Worm (Caenorhabditis elegans) whole organism, L2 larva: ENCODE results near the gene nep-15.
A peak's percentile ranks its signal among the peaks of the same experiment; 100 is the strongest.

Experiments used
- C34F6.9 ChIP-seq: fragments of 150-350 bp; optimal IDR thresholded peaks from 2 replicates; lab custom pipeline; 2014; ENCODE audit warnings: missing biosample characterization, missing genetic modification characterization
- F13H6.1 ChIP-seq: sonication (generic microtip); optimal IDR thresholded peaks from 2 replicates; lab custom pipeline; 2016; ENCODE audit warnings: missing genetic modification characterization, missing compliant biosample characterization
- R02D3.7 ChIP-seq: fragments of 150-350 bp; optimal IDR thresholded peaks from 2 replicates; lab custom pipeline; 2014; ENCODE audit warnings: missing biosample characterization, missing genetic modification characterization
- Y55F3AM.14 ChIP-seq: fragments of 200-800 bp; sonication (Bioruptor generic); optimal IDR thresholded peaks from 2 replicates; lab custom pipeline; 2018; ENCODE audit warnings: mild to moderate bottlenecking, missing genetic modification characterization, missing compliant biosample characterization
- ZK546.5 ChIP-seq: sonication (generic microtip); optimal IDR thresholded peaks from 2 replicates; lab custom pipeline; 2017; ENCODE audit warnings: missing biosample characterization, missing genetic modification characterization
- aly-2 ChIP-seq: fragments of 150-350 bp; optimal IDR thresholded peaks from 2 replicates; lab custom pipeline; 2014; ENCODE audit warnings: missing biosample characterization, missing genetic modification characterization
- ama-1 ChIP-seq: fragments of 150-350 bp; optimal IDR thresholded peaks from 2 replicates; lab custom pipeline; 2018; ENCODE audit warnings: inconsistent platforms
- blmp-1 ChIP-seq: sonication (generic microtip); optimal IDR thresholded peaks from 2 replicates; lab custom pipeline; 2017; ENCODE audit warnings: missing genetic modification characterization, mild to moderate bottlenecking, missing compliant biosample characterization, antibody characterized with exemption, moderate library complexity; ENCODE audit not compliant: insufficient read depth
- ceh-16 ChIP-seq: fragments of 150-350 bp; optimal IDR thresholded peaks from 2 replicates; lab custom pipeline; 2014; ENCODE audit warnings: missing biosample characterization, missing genetic modification characterization
- ceh-82 ChIP-seq: fragments of 150-350 bp; optimal IDR thresholded peaks from 2 replicates; lab custom pipeline; 2014; ENCODE audit warnings: missing biosample characterization, missing genetic modification characterization
- crh-2 ChIP-seq: sonication (generic microtip); optimal IDR thresholded peaks from 2 replicates; lab custom pipeline; 2017; ENCODE audit warnings: missing biosample characterization, missing genetic modification characterization
- dmd-4 ChIP-seq: sonication (generic microtip); optimal IDR thresholded peaks from 2 replicates; lab custom pipeline; 2017; ENCODE audit warnings: missing biosample characterization, missing genetic modification characterization
- egl-27 ChIP-seq: sonication (generic microtip); optimal IDR thresholded peaks from 3 replicates; lab custom pipeline; 2017; ENCODE audit warnings: missing biosample characterization, missing genetic modification reagents, missing genetic modification characterization
- elt-1 ChIP-seq: fragments of 150-350 bp; optimal IDR thresholded peaks from 2 replicates; lab custom pipeline; 2014; ENCODE audit warnings: missing biosample characterization, missing genetic modification characterization
- elt-3 ChIP-seq: sonication (generic microtip); optimal IDR thresholded peaks from 2 replicates; lab custom pipeline; 2017; ENCODE audit warnings: missing biosample characterization, missing genetic modification characterization
- fos-1 ChIP-seq: fragments of 150-350 bp; optimal IDR thresholded peaks from 2 replicates; lab custom pipeline; 2014; ENCODE audit warnings: missing biosample characterization, missing genetic modification characterization
- gmeb-1 ChIP-seq: fragments of 150-350 bp; optimal IDR thresholded peaks from 2 replicates; lab custom pipeline; 2014; ENCODE audit warnings: missing biosample characterization, missing genetic modification characterization
- lin-11 ChIP-seq: fragments of 150-350 bp; sonication (generic microtip); optimal IDR thresholded peaks from 2 replicates; lab custom pipeline; 2014; ENCODE audit warnings: missing biosample characterization, missing genetic modification characterization, inconsistent platforms, mixed read lengths
- lin-13 ChIP-seq: fragments of 150-350 bp; optimal IDR thresholded peaks from 2 replicates; lab custom pipeline; 2014; ENCODE audit warnings: missing biosample characterization, missing genetic modification reagents, missing genetic modification characterization
- lin-39 ChIP-seq: fragments of 150-350 bp; optimal IDR thresholded peaks from 2 replicates; lab custom pipeline; 2014; ENCODE audit warnings: missing biosample characterization, missing genetic modification reagents, missing genetic modification characterization
- lsy-2 ChIP-seq, 2 experiments: fragments of 150-350 bp in 1 of 2; sonication (generic microtip) in 1 of 2; optimal IDR thresholded peaks; 2 replicates each; lab custom pipeline; 2014 to 2017; ENCODE audit warnings: missing biosample characterization in 2 of 2, missing genetic modification characterization in 2 of 2
- mab-5 ChIP-seq: fragments of 150-350 bp; optimal IDR thresholded peaks from 2 replicates; lab custom pipeline; 2014; ENCODE audit warnings: missing biosample characterization, missing genetic modification characterization
- mbf-1 ChIP-seq: sonication (generic microtip); optimal IDR thresholded peaks from 2 replicates; lab custom pipeline; 2017; ENCODE audit warnings: missing biosample characterization, missing genetic modification characterization
- mdl-1 ChIP-seq, 2 experiments: fragments of 150-350 bp in 1 of 2; sonication (generic microtip) in 1 of 2; optimal IDR thresholded peaks; 2 replicates each; lab custom pipeline; 2017; ENCODE audit warnings: missing biosample characterization in 2 of 2, missing genetic modification characterization in 2 of 2
- nhr-10 ChIP-seq: sonication (generic microtip); optimal IDR thresholded peaks from 2 replicates; lab custom pipeline; 2017; ENCODE audit warnings: missing biosample characterization, missing genetic modification characterization
- nhr-11 ChIP-seq: fragments of 150-350 bp; optimal IDR thresholded peaks from 2 replicates; lab custom pipeline; 2014; ENCODE audit warnings: missing biosample characterization, missing genetic modification characterization
- nhr-12 ChIP-seq: fragments of 150-350 bp; optimal IDR thresholded peaks from 2 replicates; lab custom pipeline; 2014; ENCODE audit warnings: missing biosample characterization, missing genetic modification characterization
- nhr-129 ChIP-seq: fragments of 150-350 bp; optimal IDR thresholded peaks from 2 replicates; lab custom pipeline; 2014; ENCODE audit warnings: missing biosample characterization, missing genetic modification characterization
- nhr-21 ChIP-seq: fragments of 150-350 bp; optimal IDR thresholded peaks from 2 replicates; lab custom pipeline; 2014; ENCODE audit warnings: missing biosample characterization, missing genetic modification characterization
- nhr-23 ChIP-seq: fragments of 150-350 bp; optimal IDR thresholded peaks from 2 replicates; lab custom pipeline; 2014; ENCODE audit warnings: missing biosample characterization, missing genetic modification reagents, missing genetic modification characterization
- nhr-237 ChIP-seq: fragments of 150-350 bp; optimal IDR thresholded peaks from 2 replicates; lab custom pipeline; 2014; ENCODE audit warnings: missing biosample characterization, missing genetic modification characterization
- nhr-25 ChIP-seq: fragments of 150-350 bp; sonication (generic microtip); optimal IDR thresholded peaks from 3 replicates; lab custom pipeline; 2014; ENCODE audit warnings: missing biosample characterization, missing genetic modification characterization
- nhr-6 ChIP-seq: fragments of 150-350 bp; optimal IDR thresholded peaks from 2 replicates; lab custom pipeline; 2014; ENCODE audit warnings: missing biosample characterization, missing genetic modification characterization
- nhr-77 ChIP-seq: fragments of 150-350 bp; optimal IDR thresholded peaks from 2 replicates; lab custom pipeline; 2014; ENCODE audit warnings: missing biosample characterization, missing genetic modification characterization
- peb-1 ChIP-seq: fragments of 150-350 bp; optimal IDR thresholded peaks from 2 replicates; lab custom pipeline; 2014; ENCODE audit warnings: missing biosample characterization, missing genetic modification characterization
- sem-4 ChIP-seq: fragments of 150-350 bp; optimal IDR thresholded peaks from 2 replicates; lab custom pipeline; 2014; ENCODE audit warnings: missing biosample characterization, missing genetic modification reagents, missing genetic modification characterization
- skn-1 ChIP-seq: sonication (generic microtip); optimal IDR thresholded peaks from 2 replicates; lab custom pipeline; 2017; ENCODE audit warnings: missing biosample characterization, missing genetic modification characterization
- sma-3 ChIP-seq: sonication (generic microtip); optimal IDR thresholded peaks from 2 replicates; lab custom pipeline; 2016; ENCODE audit warnings: missing genetic modification reagents, missing genetic modification characterization, missing compliant biosample characterization
- sma-9 ChIP-seq, 2 experiments: fragments of 150-350 bp in 1 of 2; sonication (generic microtip) in 1 of 2; optimal IDR thresholded peaks; 2 replicates each; lab custom pipeline; 2014 to 2016; ENCODE audit warnings: missing genetic modification characterization in 2 of 2, mild to moderate bottlenecking in 1 of 2, missing biosample characterization in 1 of 2, missing compliant biosample characterization in 1 of 2, missing genetic modification reagents in 1 of 2, moderate library complexity in 1 of 2
- snpc-4 ChIP-seq: fragments of 150-350 bp; optimal IDR thresholded peaks from 2 replicates; lab custom pipeline; 2014; ENCODE audit warnings: missing biosample characterization, missing genetic modification characterization
- unc-39 ChIP-seq: fragments of 150-350 bp; optimal IDR thresholded peaks from 2 replicates; lab custom pipeline; 2014; ENCODE audit warnings: missing biosample characterization, missing genetic modification characterization
- unc-55 ChIP-seq: fragments of 150-350 bp; sonication (generic microtip); optimal IDR thresholded peaks from 3 replicates; lab custom pipeline; 2014; ENCODE audit warnings: missing biosample characterization, missing genetic modification reagents, missing genetic modification characterization
- unc-62 ChIP-seq: fragments of 150-350 bp; optimal IDR thresholded peaks from 2 replicates; lab custom pipeline; 2014; ENCODE audit warnings: missing biosample characterization, missing genetic modification reagents, missing genetic modification characterization
- zag-1 ChIP-seq: fragments of 150-350 bp; optimal IDR thresholded peaks from 2 replicates; lab custom pipeline; 2014; ENCODE audit warnings: missing biosample characterization, missing genetic modification characterization
- ztf-1 ChIP-seq: fragments of 200-800 bp; sonication (Bioruptor generic); conservative IDR thresholded peaks from 2 replicates; pipeline ENCODE4 v1.3.6; 2022; ENCODE audit warnings: missing genetic modification characterization, missing compliant biosample characterization
- ztf-11 ChIP-seq: sonication (generic microtip); optimal IDR thresholded peaks from 2 replicates; lab custom pipeline; 2017; ENCODE audit warnings: missing biosample characterization, missing genetic modification characterization
- ztf-4 ChIP-seq: fragments of 150-350 bp; optimal IDR thresholded peaks from 2 replicates; lab custom pipeline; 2014; ENCODE audit warnings: missing biosample characterization, missing genetic modification characterization

Gene nep-15

DNA sequence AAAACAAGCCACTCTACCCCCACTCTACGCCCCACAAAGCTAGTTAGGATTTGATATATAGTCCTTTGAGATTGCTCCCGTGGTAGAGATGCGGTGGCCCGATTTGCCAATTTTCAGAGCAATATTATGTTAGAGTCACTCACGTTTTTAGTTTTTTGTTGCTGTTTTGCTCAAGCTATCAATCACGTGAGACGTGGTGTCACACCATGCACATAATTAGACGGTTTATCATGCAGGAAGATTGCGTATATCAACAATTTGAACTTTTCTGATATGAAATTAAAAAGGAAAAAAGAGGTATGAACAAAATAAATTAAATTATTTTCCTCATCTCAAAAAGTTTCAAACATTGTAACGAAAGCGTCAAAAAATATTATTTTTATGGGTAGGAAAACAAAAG is 15.7 kb upstream of the nep-15 start:
- no peak for TF ChIP-seq nhr-25 (tag; lab: Kevin White, UChicago)
- peak; percentile 7 for TF ChIP-seq crh-2 (tag; lab: Kevin White, UChicago)
- TF ChIP-seq lin-11 (tag; lab: Kevin White, UChicago): no peak
- TF ChIP-seq nhr-12: no peak
- TF ChIP-seq lin-39 (tag; lab: Kevin White, UChicago): no peak

- TF ChIP-seq Y55F3AM.14 (no peak), lin-39 (tag; lab: Kevin White, UChicago) (no peak), nhr-237 (tag; lab: Kevin White, UChicago) (no peak)
Observed at ce11 chrX:8362379-8362778, 9.6 kb upstream of the nep-15 start.

DNA sequence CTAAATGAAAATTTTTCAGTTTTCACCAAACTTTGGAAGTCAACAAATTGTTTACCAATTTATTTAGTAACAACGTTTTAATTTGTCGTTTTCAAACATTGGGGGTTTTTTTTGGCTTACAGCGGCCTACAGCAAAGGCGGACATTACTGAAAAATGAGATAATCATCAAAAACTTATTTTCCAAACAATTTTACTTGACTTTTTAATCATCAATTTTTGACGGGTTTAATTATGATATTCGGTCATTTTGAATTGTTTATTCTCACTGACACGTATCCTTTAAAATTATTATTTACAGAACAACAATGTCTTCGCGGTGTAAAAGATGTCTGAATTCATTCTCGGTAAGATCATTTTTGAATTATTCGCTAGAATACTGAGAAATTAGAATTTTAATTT is 4.5 kb upstream of the nep-15 start, which contains the start of gene F40B5.2:
TSS of gene F40B5.2 (plus strand) at position 301 of the 400 bp plus-strand sequence.
- TF ChIP-seq sma-3 (GFP tag; lab: Kevin White, UChicago) (no peak), nhr-11 (no peak), nhr-237 (tag; lab: Kevin White, UChicago) (no peak)

ce11 chrX:8368210-8368609 is 3.8 kb upstream of the nep-15 start:
- TF ChIP-seq nhr-12 (no peak), peb-1 (no peak), nhr-129 (peak; percentile 80), nhr-6 (tag; lab: Kevin White, UChicago) (peak; percentile 36), ztf-4 (tag; lab: Kevin White, UChicago) (no peak), nhr-11 (no peak), unc-62 (GFP tag; lab: Kevin White, UChicago) (no peak), unc-55 (GFP tag; lab: Kevin White, UChicago) (peak; percentile 88), blmp-1 (no peak), ztf-11 (no peak), sem-4 (peak; percentile 60), unc-39 (tag; lab: Kevin White, UChicago) (no peak), sma-9 (GFP tag; optimal IDR thresholded peaks at IDR 0.05; lab: Kevin White, UChicago) (peak; percentile 84), sma-9 (tag; optimal IDR thresholded peaks at IDR 0.05; lab: Kevin White, UChicago) (no peak), Y55F3AM.14 (no peak), lin-13 (GFP tag; lab: Kevin White, UChicago) (peak; percentile 74), nhr-237 (tag; lab: Kevin White, UChicago) (no peak), nhr-23 (tag; lab: Kevin White, UChicago) (no peak), ceh-16 (tag; lab: Kevin White, UChicago) (no peak), C34F6.9 (tag; lab: Kevin White, UChicago) (peak; percentile 80), lsy-2 (tag; optimal IDR thresholded peaks at IDR 0.05; lab: Kevin White, UChicago) (peak; percentile 63 to 83), crh-2 (tag; lab: Kevin White, UChicago) (peak; percentile 67), lin-39 (tag; lab: Kevin White, UChicago) (no peak), dmd-4 (no peak), elt-3 (tag; lab: Kevin White, UChicago) (no peak), elt-1 (no peak), ztf-1 (GFP tag; lab: Robert Waterston, UW) (no peak), ceh-82 (tag; lab: Kevin White, UChicago) (peak; percentile 0), mdl-1 (tag; optimal IDR thresholded peaks at IDR 0.05; lab: Kevin White, UChicago) (peak in 1 of 2 experiments; percentile 19), fos-1 (tag; lab: Kevin White, UChicago) (peak; percentile 86), lin-11 (tag; lab: Kevin White, UChicago) (peak; percentile 64), skn-1 (no peak), nhr-21 (tag; lab: Kevin White, UChicago) (peak; percentile 27), snpc-4 (tag; lab: Kevin White, UChicago) (no peak), nhr-10 (tag; lab: Kevin White, UChicago) (peak; percentile 34), gmeb-1 (tag; lab: Kevin White, UChicago) (peak; percentile 77), mab-5 (tag; lab: Kevin White, UChicago) (peak; percentile 33), R02D3.7 (tag; lab: Kevin White, UChicago) (no peak), aly-2 (no peak), ZK546.5 (tag; lab: Kevin White, UChicago) (no peak), egl-27 (peak; percentile 78), F13H6.1 (tag; lab: Kevin White, UChicago) (peak; percentile 85), nhr-25 (tag; lab: Kevin White, UChicago) (no peak), sma-3 (GFP tag; lab: Kevin White, UChicago) (peak; percentile 53), ama-1 (lab: Kevin White, UChicago) (no peak), zag-1 (tag; lab: Kevin White, UChicago) (peak; percentile 11), nhr-77 (no peak), mbf-1 (tag; lab: Kevin White, UChicago) (no peak)
